Worm (Caenorhabditis elegans): ENCODE measurements around the gene faxc-1.
A peak's percentile ranks its signal among the peaks of the same experiment; 100 is the strongest.

faxc-1 gene

ce11 chrII:12255545-12256233 lies 8.3 kb upstream of the faxc-1 start:
- TF ChIP-seq sox-4 (tag; optimal IDR thresholded peaks at IDR 0.05): no peak

- TF ChIP-seq pax-3 (tag; optimal IDR thresholded peaks at IDR 0.05): no peak
- TF ChIP-seq nhr-76 (tag; optimal IDR thresholded peaks at IDR 0.05): no peak
- no peak for TF ChIP-seq nhr-11 (tag; optimal IDR thresholded peaks at IDR 0.05)
These were observed 7.5 kb upstream of the faxc-1 start, which contains the start of gene parn-2 for ce11 chrII:12256528-12256927. Gene parn-2 (minus strand): TSS chrII:12256628.

ce11 chrII:12257095-12257494 lies 6.9 kb upstream of the faxc-1 start:
- TF ChIP-seq aly-2 (tag; optimal IDR thresholded peaks at IDR 0.05) (no peak), ama-1 (optimal IDR thresholded peaks at IDR 0.05) (no peak), isw-1 (GFP tag; IDR thresholded peaks at IDR 0.05) (no peak), sptf-1 (tag; optimal IDR thresholded peaks at IDR 0.05) (no peak), nhr-11 (tag; optimal IDR thresholded peaks at IDR 0.05) (no peak), lin-13 (GFP tag; optimal IDR thresholded peaks at IDR 0.05) (no peak), nhr-237 (tag; optimal IDR thresholded peaks at IDR 0.05) (no peak), tbx-2 (tag; optimal IDR thresholded peaks at IDR 0.05) (no peak), ztf-11 (tag; optimal IDR thresholded peaks at IDR 0.05) (no peak)

- TF ChIP-seq snu-23 (GFP tag; optimal IDR thresholded peaks at IDR 0.05): no peak
- TF ChIP-seq nhr-76 (tag; optimal IDR thresholded peaks at IDR 0.05): no peak
- TF ChIP-seq sox-4 (tag; optimal IDR thresholded peaks at IDR 0.05): no peak
- no peak for TF ChIP-seq unc-30 (tag; optimal IDR thresholded peaks at IDR 0.05)
- no peak for TF ChIP-seq irx-1 (tag; optimal IDR thresholded peaks at IDR 0.05)
- no peak for TF ChIP-seq unc-130 (tag; optimal IDR thresholded peaks at IDR 0.05)
- TF ChIP-seq mab-9 (GFP tag; IDR thresholded peaks at IDR 0.05): no peak
- peak; percentile 29 for TF ChIP-seq nhr-47 (tag; optimal IDR thresholded peaks at IDR 0.05)
- peak; percentile 83 for TF ChIP-seq fkh-8 (tag; optimal IDR thresholded peaks at IDR 0.05)
- TF ChIP-seq nhr-11 (tag; optimal IDR thresholded peaks at IDR 0.05): no peak
- no peak for TF ChIP-seq nhr-28 (tag; optimal IDR thresholded peaks at IDR 0.05)
- TF ChIP-seq mep-1 (tag; optimal IDR thresholded peaks at IDR 0.05): no peak
- TF ChIP-seq ama-1 (optimal IDR thresholded peaks at IDR 0.05): no peak
- TF ChIP-seq ceh-8 (GFP tag; optimal IDR thresholded peaks at IDR 0.05): peak; percentile 58
- no peak for TF ChIP-seq lin-15B (tag; optimal IDR thresholded peaks at IDR 0.05)
- no peak for TF ChIP-seq pqm-1 (tag; optimal IDR thresholded peaks at IDR 0.05)
- TF ChIP-seq blmp-1 (tag; optimal IDR thresholded peaks at IDR 0.05): no peak
- TF ChIP-seq mef-2 (tag; optimal IDR thresholded peaks at IDR 0.05): no peak
- peak; percentile 42 for TF ChIP-seq nhr-71 (tag; optimal IDR thresholded peaks at IDR 0.05)
These were observed 3.5 kb upstream of the faxc-1 start for ce11 chrII:12260538-12260937.

ce11 chrII:12261147-12261821 lies 2.7 kb upstream of the faxc-1 start:
- TF ChIP-seq hpl-2 (GFP tag; optimal IDR thresholded peaks at IDR 0.05) (no peak), nhr-28 (tag; optimal IDR thresholded peaks at IDR 0.05) (no peak), snpc-4 (tag; optimal IDR thresholded peaks at IDR 0.05) (no peak), aly-2 (tag; optimal IDR thresholded peaks at IDR 0.05) (no peak), zip-4 (GFP tag; optimal IDR thresholded peaks at IDR 0.05) (no peak), nhr-71 (tag; optimal IDR thresholded peaks at IDR 0.05) (peak; percentile 14), lin-15B (tag; optimal IDR thresholded peaks at IDR 0.05) (no peak), sptf-1 (tag; optimal IDR thresholded peaks at IDR 0.05) (no peak), zag-1 (tag; optimal IDR thresholded peaks at IDR 0.05) (no peak), blmp-1 (tag; optimal IDR thresholded peaks at IDR 0.05) (peak; percentile 85), pag-3 (tag; optimal IDR thresholded peaks at IDR 0.05; ENCODE audit: borderline replicate concordance, insufficient read depth) (peak; percentile 72), nhr-47 (tag; optimal IDR thresholded peaks at IDR 0.05) (no peak), elt-2 (tag; optimal IDR thresholded peaks at IDR 0.05) (no peak), fkh-4 (tag; optimal IDR thresholded peaks at IDR 0.05; ENCODE audit: borderline replicate concordance) (no peak), nhr-90 (tag; optimal IDR thresholded peaks at IDR 0.05; ENCODE audit: poor library complexity) (peak; percentile 20), snu-23 (GFP tag; optimal IDR thresholded peaks at IDR 0.05) (peak; percentile 23), ceh-63 (GFP tag; optimal IDR thresholded peaks at IDR 0.05) (no peak), mab-9 (GFP tag; IDR thresholded peaks at IDR 0.05) (no peak), nhr-85 (tag) (peak; percentile 68), fkh-10 (GFP tag; optimal IDR thresholded peaks at IDR 0.05) (no peak), mdl-1 (tag; optimal IDR thresholded peaks at IDR 0.05) (no peak), egl-27 (tag; optimal IDR thresholded peaks at IDR 0.05) (no peak), ztf-4 (tag; optimal IDR thresholded peaks at IDR 0.05) (no peak), pqm-1 (tag; optimal IDR thresholded peaks at IDR 0.05) (no peak), C16A3.4 (tag; optimal IDR thresholded peaks at IDR 0.05) (no peak), ceh-90 (tag; optimal IDR thresholded peaks at IDR 0.05) (no peak)

Data from whole organism, L1 larva.